Fruit fly (Drosophila melanogaster) whole organism, embryonic: ENCODE results near the gene Osi18.

Source experiments
- Abd-B ChIP-seq: fragments of 200-800 bp; sonication (Bioruptor generic); optimal IDR thresholded peaks from 2 replicates; lab custom pipeline; 2018; ENCODE audit warnings: missing biosample characterization, mild to moderate bottlenecking, missing genetic modification characterization, moderate library complexity
- CG12071 ChIP-seq: fragments of 200-800 bp; sonication (Bioruptor generic); optimal IDR thresholded peaks from 3 replicates; lab custom pipeline; 2018; ENCODE audit warnings: missing biosample characterization, mild to moderate bottlenecking, missing genetic modification characterization
- CG12659 ChIP-seq: fragments of 200-800 bp; sonication (Bioruptor generic); optimal IDR thresholded peaks from 3 replicates; lab custom pipeline; 2017; ENCODE audit warnings: mild to moderate bottlenecking, missing biosample characterization, missing genetic modification reagents, missing genetic modification characterization
- CG12744 ChIP-seq: fragments of 200-800 bp; sonication (Bioruptor generic); optimal IDR thresholded peaks from 2 replicates; lab custom pipeline; 2016; ENCODE audit warnings: missing biosample characterization, missing genetic modification characterization
- CG14441 ChIP-seq: fragments of 200-800 bp; sonication (Bioruptor generic); IDR thresholded peaks from 2 replicates; pipeline ENCODE4 v1.3.6; 2022; ENCODE audit warnings: missing biosample characterization, missing genetic modification characterization
- CG14860 ChIP-seq: fragments of 200-800 bp; sonication (Bioruptor generic); IDR thresholded peaks from 3 replicates; pipeline ENCODE4 v1.3.6; 2022; ENCODE audit warnings: missing biosample characterization, missing genetic modification characterization; ENCODE audit not compliant: partially characterized antibody
- CG15011 ChIP-seq: fragments of 200-800 bp; sonication (Bioruptor generic); optimal IDR thresholded peaks from 3 replicates; lab custom pipeline; 2018; ENCODE audit warnings: missing biosample characterization, mild to moderate bottlenecking, missing genetic modification characterization
- CG1647 ChIP-seq: fragments of 200-800 bp; sonication (Bioruptor generic); optimal IDR thresholded peaks from 3 replicates; lab custom pipeline; 2016; ENCODE audit warnings: missing biosample characterization, missing genetic modification characterization
- CG17361 ChIP-seq: fragments of 200-800 bp; sonication (Bioruptor generic); IDR thresholded peaks from 3 replicates; pipeline ENCODE4 v1.3.6; 2022; ENCODE audit warnings: missing biosample characterization, missing genetic modification characterization
- CG18619 ChIP-seq: fragments of 200-800 bp; sonication (Bioruptor generic); optimal IDR thresholded peaks from 3 replicates; lab custom pipeline; 2017; ENCODE audit warnings: missing biosample characterization, mild to moderate bottlenecking, missing genetic modification characterization
- CG18764 ChIP-seq: fragments of 200-800 bp; sonication (Bioruptor generic); optimal IDR thresholded peaks from 3 replicates; lab custom pipeline; 2016; ENCODE audit warnings: missing biosample characterization, missing genetic modification characterization
- CG2116 ChIP-seq: fragments of 200-800 bp; sonication (Bioruptor generic); optimal IDR thresholded peaks from 3 replicates; lab custom pipeline; 2018; ENCODE audit warnings: missing biosample characterization, mild to moderate bottlenecking, missing genetic modification characterization
- CG3281 ChIP-seq: fragments of 200-800 bp; sonication (Bioruptor generic); optimal IDR thresholded peaks from 3 replicates; lab custom pipeline; 2017; ENCODE audit warnings: missing biosample characterization, mild to moderate bottlenecking, missing genetic modification characterization
- CG33557 ChIP-seq: fragments of 200-800 bp; sonication (Bioruptor generic); optimal IDR thresholded peaks from 2 replicates; lab custom pipeline; 2019; ENCODE audit warnings: missing biosample characterization, mild to moderate bottlenecking, missing genetic modification characterization, moderate library complexity
- CG4617 ChIP-seq: fragments of 200-800 bp; sonication (Bioruptor generic); optimal IDR thresholded peaks from 3 replicates; lab custom pipeline; 2016; ENCODE audit warnings: missing biosample characterization, missing genetic modification characterization, borderline replicate concordance
- CG5245 ChIP-seq: fragments of 200-800 bp; sonication (Bioruptor generic); optimal IDR thresholded peaks from 3 replicates; lab custom pipeline; 2016; ENCODE audit warnings: missing biosample characterization, missing genetic modification characterization
- CG5953 ChIP-seq: fragments of 200-800 bp; sonication (Bioruptor generic); IDR thresholded peaks from 2 replicates; pipeline ENCODE4 v1.3.6; 2022; ENCODE audit warnings: missing biosample characterization, missing genetic modification characterization
- CG8290 ChIP-seq, 3 experiments: fragments of 200-800 bp; sonication (Bioruptor generic); optimal IDR thresholded peaks; 2 replicates each; lab custom pipeline; 2016 to 2019; ENCODE audit warnings: missing biosample characterization in 3 of 3, missing genetic modification characterization in 3 of 3, mild to moderate bottlenecking in 2 of 3, moderate library complexity in 1 of 3
- CG9437 ChIP-seq: fragments of 200-800 bp; sonication (Bioruptor generic); optimal IDR thresholded peaks from 2 replicates; lab custom pipeline; 2018; ENCODE audit warnings: missing biosample characterization, mild to moderate bottlenecking, missing genetic modification characterization
- Chrac-16 ChIP-seq: fragments of 200-800 bp; sonication (Bioruptor generic); optimal IDR thresholded peaks from 3 replicates; lab custom pipeline; 2016; ENCODE audit warnings: missing biosample characterization, missing genetic modification characterization
- Doc3 ChIP-seq: fragments of 200-800 bp; sonication (Bioruptor generic); IDR thresholded peaks from 3 replicates; pipeline ENCODE4 v1.3.6; 2022; ENCODE audit warnings: missing biosample characterization, missing genetic modification characterization; ENCODE audit not compliant: partially characterized antibody
- Dp ChIP-seq: fragments of 200-800 bp; sonication (Bioruptor generic); optimal IDR thresholded peaks from 2 replicates; lab custom pipeline; 2018; ENCODE audit warnings: missing biosample characterization, mild to moderate bottlenecking, missing genetic modification characterization, moderate library complexity
- Eip74EF ChIP-seq, 2 experiments: fragments of 200-800 bp in 1 of 2; fragments of >200 bp in 1 of 2; sonication (Bioruptor generic) in 1 of 2; optimal IDR thresholded peaks; 2 replicates each; lab custom pipeline; 2017 to 2019; ENCODE audit warnings: missing biosample characterization in 2 of 2, missing genetic modification characterization in 2 of 2, mild to moderate bottlenecking in 1 of 2, moderate library complexity in 1 of 2
- Fer3 ChIP-seq: fragments of 200-800 bp; sonication (Bioruptor generic); optimal IDR thresholded peaks from 2 replicates; lab custom pipeline; 2018; ENCODE audit warnings: missing biosample characterization, mild to moderate bottlenecking, missing genetic modification characterization, moderate library complexity
- Hr39 ChIP-seq: fragments of >200 bp; optimal IDR thresholded peaks from 2 replicates; lab custom pipeline; 2017
- Max ChIP-seq: fragments of 200-800 bp; sonication (Bioruptor generic); optimal IDR thresholded peaks from 2 replicates; lab custom pipeline; 2016; ENCODE audit warnings: missing biosample characterization, mild to moderate bottlenecking, missing genetic modification characterization
- Med ChIP-seq: fragments of 200-800 bp; sonication (Bioruptor generic); peaks from one replicate; lab custom pipeline; 2016; ENCODE audit warnings: missing biosample characterization, missing genetic modification characterization, mild to moderate bottlenecking, inconsistent platforms, moderate library complexity
- Myb ChIP-seq: fragments of 200-800 bp; sonication (Bioruptor generic); optimal IDR thresholded peaks from 2 replicates; lab custom pipeline; 2016; ENCODE audit warnings: missing biosample characterization, missing genetic modification characterization
- Oli ChIP-seq: fragments of 200-800 bp; sonication (Bioruptor generic); optimal IDR thresholded peaks from 2 replicates; lab custom pipeline; 2018; ENCODE audit warnings: missing biosample characterization, mild to moderate bottlenecking, missing genetic modification characterization, moderate library complexity
- Pdp1 ChIP-seq, 2 experiments: fragments of 200-800 bp; sonication (Bioruptor generic); optimal IDR thresholded peaks; 3 replicates each; lab custom pipeline; 2016; ENCODE audit warnings: missing biosample characterization in 2 of 2, missing genetic modification characterization in 2 of 2, mild to moderate bottlenecking in 1 of 2, moderate library complexity in 1 of 2
- Scr ChIP-seq: fragments of 200-800 bp; sonication (Bioruptor generic); IDR thresholded peaks from 2 replicates; pipeline ENCODE4 v1.3.6; 2022; ENCODE audit warnings: missing biosample characterization, missing genetic modification characterization; ENCODE audit not compliant: partially characterized antibody
- Vsx1 ChIP-seq: fragments of 200-800 bp; sonication (Bioruptor generic); optimal IDR thresholded peaks from 2 replicates; lab custom pipeline; 2017; ENCODE audit warnings: missing biosample characterization, mild to moderate bottlenecking, missing genetic modification characterization, missing genetic modification reagents
- caup ChIP-seq: fragments of 200-800 bp; sonication (Bioruptor generic); optimal IDR thresholded peaks from 3 replicates; lab custom pipeline; 2017; ENCODE audit warnings: missing biosample characterization, mild to moderate bottlenecking, missing genetic modification characterization, moderate library complexity; ENCODE audit not compliant: severe bottlenecking
- eve ChIP-seq, 2 experiments: fragments of >200 bp; optimal IDR thresholded peaks; 2 replicates each; lab custom pipeline; 2017; ENCODE audit warnings: missing biosample characterization in 2 of 2, missing genetic modification characterization in 2 of 2
- fu2 ChIP-seq: fragments of 200-800 bp; sonication (Bioruptor generic); optimal IDR thresholded peaks from 2 replicates; lab custom pipeline; 2016; ENCODE audit warnings: missing biosample characterization, missing genetic modification characterization
- gro ChIP-seq: fragments of 200-800 bp; sonication (Bioruptor generic); optimal IDR thresholded peaks from 2 replicates; lab custom pipeline; 2016; ENCODE audit warnings: missing biosample characterization, missing genetic modification characterization
- her ChIP-seq: fragments of 200-800 bp; sonication (Bioruptor generic); optimal IDR thresholded peaks from 2 replicates; lab custom pipeline; 2016; ENCODE audit warnings: missing biosample characterization, missing genetic modification characterization
- insv ChIP-seq, 2 experiments: fragments of 200-800 bp; sonication (Bioruptor generic); optimal IDR thresholded peaks; 3 replicates each; lab custom pipeline; 2016 to 2018; ENCODE audit warnings: missing biosample characterization in 2 of 2, missing genetic modification characterization in 2 of 2
- lilli ChIP-seq: fragments of 200-800 bp; sonication (Bioruptor generic); optimal IDR thresholded peaks from 3 replicates; lab custom pipeline; 2016; ENCODE audit warnings: missing biosample characterization, missing genetic modification characterization
- pan ChIP-seq, 4 experiments: fragments of >200 bp in 3 of 4; fragments of 200-800 bp in 1 of 4; sonication (Bioruptor generic) in 1 of 4; optimal IDR thresholded peaks in 3 of 4; IDR thresholded peaks in 1 of 4; 2 replicates each; pipeline versions ENCODE4 v1.3.6 to Lab custom; 2017 to 2022; ENCODE audit warnings: missing biosample characterization in 2 of 4, missing genetic modification characterization in 2 of 4, mixed read lengths in 1 of 4
- ro ChIP-seq: fragments of 200-800 bp; sonication (Bioruptor generic); IDR thresholded peaks from 2 replicates; pipeline ENCODE4 v1.3.6; 2022; ENCODE audit warnings: missing biosample characterization, missing genetic modification characterization
- sc ChIP-seq, 3 experiments: fragments of >200 bp in 2 of 3; fragments of 200-800 bp in 1 of 3; sonication (Bioruptor generic) in 1 of 3; optimal IDR thresholded peaks; 2 replicates in 2 of 3; 3 replicates in 1 of 3; lab custom pipeline; 2017; ENCODE audit warnings: mild to moderate bottlenecking in 1 of 3, missing biosample characterization in 1 of 3, missing genetic modification characterization in 1 of 3, missing genetic modification reagents in 1 of 3
- so ChIP-seq: fragments of 200-800 bp; sonication (Bioruptor generic); IDR thresholded peaks from 3 replicates; pipeline ENCODE4 v1.3.6; 2022; ENCODE audit warnings: missing biosample characterization, missing genetic modification characterization
- stc ChIP-seq: fragments of 200-800 bp; sonication (Bioruptor generic); IDR thresholded peaks from 2 replicates; pipeline ENCODE4 v1.3.6; 2022; ENCODE audit warnings: missing biosample characterization, missing genetic modification characterization
- unc-4 ChIP-seq: fragments of 200-800 bp; sonication (Bioruptor generic); IDR thresholded peaks from 2 replicates; pipeline ENCODE4 v1.3.6; 2022; ENCODE audit warnings: missing biosample characterization, missing genetic modification characterization; ENCODE audit not compliant: partially characterized antibody
- wor ChIP-seq: fragments of 200-800 bp; sonication (Bioruptor generic); IDR thresholded peaks from 2 replicates; pipeline ENCODE4 v1.3.6; 2022; ENCODE audit warnings: missing biosample characterization, missing genetic modification characterization

The Osi18 gene

dm6 chr3R:6373512-6374306 lies 43.7 kb downstream of the Osi18 start (continued):
- TF ChIP-seq CG4617 (peak; percentile 19), CG5953 (GFP tag; lab: Robert Waterston, UW) (peak; percentile 34; the same call in 1 of the 2 replicates), Doc3 (GFP tag; lab: Robert Waterston, UW) (peak; percentile 26; the same call in 2 of the 3 replicates), CG2116 (GFP tag; lab: Kevin White, UChicago) (peak; percentile 63), Pdp1 (GFP tag; optimal IDR thresholded peaks at IDR 0.05; lab: Kevin White, UChicago) (peak in 1 of 2 experiments; percentile 27), ro (GFP tag; lab: Robert Waterston, UW) (no peak), Oli (peak; percentile 10), her (GFP tag; lab: Kevin White, UChicago) (peak; percentile 35), CG5245 (GFP tag; lab: Kevin White, UChicago) (peak; percentile 22), pan (optimal IDR thresholded peaks at IDR 0.05; lab: Kevin White, UChicago) (no peak), pan (GFP tag; optimal IDR thresholded peaks at IDR 0.05 in 1 of 2, IDR thresholded peaks at IDR 0.05 in 1 of 2) (no peak), CG18619 (GFP tag; lab: Kevin White, UChicago) (no peak), fu2 (GFP tag; lab: Kevin White, UChicago) (no peak), eve (GFP tag; optimal IDR thresholded peaks at IDR 0.05; lab: Kevin White, UChicago) (no peak), CG14860 (no peak), stc (peak; percentile 9; the same call in 1 of the 2 replicates), CG12744 (GFP tag; lab: Kevin White, UChicago) (peak; percentile 72), Fer3 (tag; lab: Kevin White, UChicago) (peak; percentile 65), CG3281 (peak; percentile 63), Eip74EF (GFP tag; optimal IDR thresholded peaks at IDR 0.05; lab: Kevin White, UChicago) (peak in 1 of 2 experiments; percentile 35), CG17361 (GFP tag; lab: Robert Waterston, UW) (no peak; the same call in 2 of the 3 replicates), CG18764 (GFP tag; lab: Kevin White, UChicago) (peak; percentile 46), Chrac-16 (GFP tag; lab: Kevin White, UChicago) (peak; percentile 1), Med (GFP tag; lab: Kevin White, UChicago) (peak; percentile 87), gro (GFP tag; lab: Kevin White, UChicago) (peak; percentile 62), CG8290 (GFP tag; optimal IDR thresholded peaks at IDR 0.05; lab: Kevin White, UChicago) (no peak), CG8290 (tag; optimal IDR thresholded peaks at IDR 0.05; lab: Kevin White, UChicago) (peak in 1 of 2 experiments; percentile 87), wor (GFP tag; lab: Robert Waterston, UW) (no peak), CG14441 (GFP tag; lab: Robert Waterston, UW) (no peak), CG15011 (GFP tag; lab: Kevin White, UChicago) (peak; percentile 67), CG1647 (GFP tag; lab: Kevin White, UChicago) (peak; percentile 50), insv (GFP tag; optimal IDR thresholded peaks at IDR 0.05; lab: Kevin White, UChicago) (peak in 1 of 2 experiments; percentile 45), Myb (peak; percentile 10), Scr (GFP tag; lab: Robert Waterston, UW) (peak; percentile 45), Dp (GFP tag; lab: Kevin White, UChicago) (no peak), sc (optimal IDR thresholded peaks at IDR 0.05; lab: Kevin White, UChicago) (no peak), sc (GFP tag; optimal IDR thresholded peaks at IDR 0.05; lab: Kevin White, UChicago) (no peak), unc-4 (GFP tag; lab: Robert Waterston, UW) (peak; percentile 56), so (GFP tag; lab: Robert Waterston, UW) (no peak), Vsx1 (GFP tag; lab: Kevin White, UChicago) (peak; percentile 75), CG33557 (GFP tag; lab: Kevin White, UChicago) (no peak), CG9437 (GFP tag; lab: Kevin White, UChicago) (peak; percentile 36), lilli (GFP tag; lab: Kevin White, UChicago) (peak; percentile 52), Max (GFP tag; lab: Kevin White, UChicago) (peak; percentile 71), Abd-B (no peak), Hr39 (no peak), caup (GFP tag; lab: Kevin White, UChicago) (peak; percentile 86), CG12071 (GFP tag; lab: Kevin White, UChicago) (no peak), CG12659 (peak; percentile 71)
